Fruit fly (Drosophila melanogaster): ENCODE data around the gene CG32638.
A peak's percentile ranks its signal among the peaks of the same experiment; 100 is the strongest.

Gene CG32638

dm6 chrX:13116438-13117243 is 12.0 kb downstream of the CG32638 start (continued):
- TF ChIP-seq CG18262 (tag; optimal IDR thresholded peaks at IDR 0.05) (peak; percentile 27), sna (GFP tag; IDR thresholded peaks at IDR 0.05; ENCODE audit: partially characterized antibody) (no peak), CG13123 (GFP tag; optimal IDR thresholded peaks at IDR 0.05) (no peak), Hr51 (GFP tag; optimal IDR thresholded peaks at IDR 0.05) (peak in 1 of 2 experiments; percentile 16), Camta (GFP tag; optimal IDR thresholded peaks at IDR 0.05) (no peak), Hey (tag; optimal IDR thresholded peaks at IDR 0.05) (no peak), Jarid2 (GFP tag; optimal IDR thresholded peaks at IDR 0.05) (no peak), Eip74EF (GFP tag; optimal IDR thresholded peaks at IDR 0.05) (peak in 1 of 2 experiments; percentile 14), D19A (tag; optimal IDR thresholded peaks at IDR 0.05) (peak; percentile 69), Oaz (GFP tag; IDR thresholded peaks at IDR 0.05) (no peak), NK7.1 (GFP tag; optimal IDR thresholded peaks at IDR 0.05) (no peak), maf-S (GFP tag; optimal IDR thresholded peaks at IDR 0.05) (no peak), nom (GFP tag; optimal IDR thresholded peaks at IDR 0.05) (peak; percentile 92), CG31441 (GFP tag; IDR thresholded peaks at IDR 0.05) (peak; percentile 36; the same call in 1 of the 2 replicates), CG17568 (GFP tag; optimal IDR thresholded peaks at IDR 0.05) (no peak), exex (tag; optimal IDR thresholded peaks at IDR 0.05) (no peak)

dm6 chrX:13114861-13115260 is 13.7 kb downstream of the CG32638 start, which contains the start of gene CG42237:
Gene CG42237 (plus strand): TSS chrX:13115131.
- TF ChIP-seq nom (GFP tag; optimal IDR thresholded peaks at IDR 0.05) (peak; percentile 67), Drgx (GFP tag; IDR thresholded peaks at IDR 0.05) (peak; percentile 61), CG6175 (GFP tag; IDR thresholded peaks at IDR 0.05) (peak; percentile 39; the same call in 1 of the 3 replicates), Med (GFP tag) (peak; percentile 72), vvl (GFP tag; IDR thresholded peaks at IDR 0.05) (0 out of 2 replicates have a peak, but pooled peaks have one; percentile 43), row (GFP tag; IDR thresholded peaks at IDR 0.05) (0 out of 3 replicates have a peak, but pooled peaks have one; percentile 48), chm (GFP tag; IDR thresholded peaks at IDR 0.05) (peak; percentile 21; the same call in 1 of the 2 replicates), tll (GFP tag; optimal IDR thresholded peaks at IDR 0.05) (no peak), ara (GFP tag; IDR thresholded peaks at IDR 0.05) (0 out of 2 replicates have a peak, but pooled peaks have one; percentile 31), rib (GFP tag; IDR thresholded peaks at IDR 0.05) (0 out of 2 replicates have a peak, but pooled peaks have one; percentile 11), ken (GFP tag; IDR thresholded peaks at IDR 0.05) (0 out of 3 replicates have a peak, but pooled peaks have one; percentile 19), ci (GFP tag; IDR thresholded peaks at IDR 0.05) (0 out of 3 replicates have a peak, but pooled peaks have one; percentile 24), YL-1 (GFP tag; optimal IDR thresholded peaks at IDR 0.05) (no peak), D19B (GFP tag; optimal IDR thresholded peaks at IDR 0.05) (peak; percentile 53), CTCF (GFP tag; optimal IDR thresholded peaks at IDR 0.05) (no peak), Adf1 (GFP tag; IDR thresholded peaks at IDR 0.05) (peak; percentile 48; the same call in 1 of the 2 replicates), CG9932 (GFP tag; IDR thresholded peaks at IDR 0.05) (peak; percentile 39), Hr78 (GFP tag; optimal IDR thresholded peaks at IDR 0.05) (no peak), CG17912 (GFP tag; optimal IDR thresholded peaks at IDR 0.05) (no peak), Jarid2 (GFP tag; optimal IDR thresholded peaks at IDR 0.05) (peak; percentile 4), chinmo (GFP tag; IDR thresholded peaks at IDR 0.05; ENCODE audit: partially characterized antibody) (peak; percentile 64; the same call in 1 of the 4 replicates), CG32772 (GFP tag; IDR thresholded peaks at IDR 0.05) (peak; percentile 40; the same call in 1 of the 2 replicates), onecut (GFP tag; IDR thresholded peaks at IDR 0.05) (peak; percentile 29; the same call in 1 of the 2 replicates), CG13287 (GFP tag; IDR thresholded peaks at IDR 0.05; ENCODE audit: partially characterized antibody) (0 out of 2 replicates have a peak, but pooled peaks have one; percentile 10)
